Worm (Caenorhabditis elegans): ENCODE data around the gene efa-6.
"Not testable (repeated sequence)": the region's sequence is repeated elsewhere in the genome, so short reads cannot be mapped to it uniquely, and the experiment has no call there.

Gene efa-6

ce11 chrIV:12614624-12615023 is at the start of gene efa-6:
efa-6 (minus strand) TSS chrIV:12614724.
- no peak for TF ChIP-seq unc-62 (GFP tag; optimal IDR thresholded peaks at IDR 0.05)

DNA sequence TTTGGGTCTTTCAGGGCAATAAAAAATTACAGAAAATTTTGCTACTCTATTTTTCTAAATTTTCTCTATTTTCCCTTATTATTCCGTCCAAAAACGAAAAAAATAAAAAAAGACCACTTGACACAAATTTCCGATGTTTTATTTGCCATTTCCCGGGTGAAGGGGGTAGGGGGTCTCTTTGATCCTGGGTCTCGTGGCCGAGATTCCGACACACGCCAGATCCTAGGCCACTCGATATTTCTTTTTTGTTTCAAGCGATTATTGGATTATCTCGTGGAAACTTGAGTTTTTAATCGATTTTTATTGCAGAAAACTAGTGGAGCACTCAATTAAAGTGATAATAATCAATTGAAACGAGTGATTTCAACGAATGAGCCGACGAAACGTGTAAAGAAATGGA is 38.6 kb upstream of the efa-6 start, which contains the start of the genes wdfy-3 and C26H9A.4:
TSS of gene wdfy-3 (plus strand) at position 308 of the 400 bp plus-strand sequence.
TSS of gene C26H9A.4 (plus strand) at position 317 of the 400 bp plus-strand sequence.
- TF ChIP-seq unc-62 (GFP tag; optimal IDR thresholded peaks at IDR 0.05) = no peak

ce11 chrIV:12651570-12651969 is 37.0 kb upstream of the efa-6 start:
- no peak for TF ChIP-seq unc-62 (GFP tag; optimal IDR thresholded peaks at IDR 0.05)

DNA sequence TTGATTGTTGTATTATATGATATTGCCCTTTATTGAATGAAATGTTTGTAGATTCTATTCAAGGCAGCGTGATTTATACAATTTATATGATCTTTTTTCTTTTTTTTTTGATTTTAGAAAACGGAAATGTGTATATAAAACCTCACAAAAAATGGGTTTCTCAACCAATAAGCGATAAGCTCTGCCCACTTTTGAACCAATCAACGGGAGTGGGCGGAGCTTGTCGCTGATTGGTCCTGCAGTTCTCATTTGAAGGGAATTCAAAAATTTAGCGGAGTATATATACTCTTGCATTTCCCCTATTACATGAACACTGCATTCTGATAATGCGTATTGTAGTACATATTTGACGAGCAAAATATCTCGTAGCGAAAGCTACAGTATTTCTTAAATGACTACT is 36.1 kb upstream of the efa-6 start:
- no peak for TF ChIP-seq unc-62 (GFP tag; optimal IDR thresholded peaks at IDR 0.05)

ce11 chrIV:12640875-12641860 is 26.6 kb upstream of the efa-6 start:
- TF ChIP-seq unc-62 (GFP tag; optimal IDR thresholded peaks at IDR 0.05) = no peak

ce11 chrIV:12640137-12640536 is 25.6 kb upstream of the efa-6 start, which contains the start of gene vha-7:
vha-7 (plus strand) TSS chrIV:12640462.
- TF ChIP-seq unc-62 (GFP tag; optimal IDR thresholded peaks at IDR 0.05) = no peak

- not testable (repeated sequence) for TF ChIP-seq unc-62 (GFP tag; optimal IDR thresholded peaks at IDR 0.05)
Measured at ce11 chrIV:12639311-12639710, 24.8 kb upstream of the efa-6 start, which contains the start of gene C26H9A.3. C26H9A.3 (minus strand) TSS chrIV:12639411.

ce11 chrIV:12637340-12637739 is 22.8 kb upstream of the efa-6 start:
- no peak for TF ChIP-seq unc-62 (GFP tag; optimal IDR thresholded peaks at IDR 0.05)

DNA sequence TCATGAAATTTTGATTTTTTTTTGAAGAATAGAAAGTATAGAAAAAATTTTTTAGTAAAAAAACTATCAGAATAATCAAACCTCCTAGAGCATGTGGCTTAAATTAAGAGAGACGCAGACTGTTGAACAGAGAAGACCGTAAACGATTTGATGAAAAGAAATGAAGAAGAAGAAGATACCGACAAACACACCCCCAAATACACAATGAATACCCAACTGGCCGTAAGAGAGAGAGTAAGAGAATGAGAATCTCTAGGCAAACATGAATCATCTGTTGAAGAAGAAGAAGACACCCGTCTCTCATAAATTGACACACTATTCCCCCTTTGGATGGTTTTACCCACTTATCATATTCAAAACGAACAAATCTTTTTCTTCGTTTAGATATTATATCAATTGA is 19.3 kb upstream of the efa-6 start:
- no peak for TF ChIP-seq unc-62 (GFP tag; optimal IDR thresholded peaks at IDR 0.05)

ce11 chrIV:12632430-12632829 is 17.9 kb upstream of the efa-6 start:
- no peak for TF ChIP-seq unc-62 (GFP tag; optimal IDR thresholded peaks at IDR 0.05)

DNA sequence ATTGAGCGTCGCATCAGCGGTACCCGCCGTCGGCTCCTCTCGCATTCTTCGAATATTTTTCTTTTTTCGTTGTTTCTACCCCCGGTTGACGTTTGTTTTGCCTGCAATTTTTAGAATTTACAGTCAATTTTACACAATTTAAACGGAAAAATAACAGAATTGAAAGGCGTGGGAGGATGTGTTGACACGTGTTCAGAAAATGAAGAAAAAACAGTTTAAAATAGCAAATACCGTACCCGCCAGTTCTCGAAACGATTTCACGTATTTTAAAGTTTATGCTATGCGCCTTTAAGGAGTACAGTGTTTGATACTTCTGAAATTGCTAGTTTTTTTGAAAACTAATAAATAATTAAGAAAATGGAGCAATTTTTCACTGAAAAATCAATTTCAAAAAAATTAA is 16.4 kb upstream of the efa-6 start, which contains the start of gene ark-1:
TSS of gene ark-1 (minus strand) at position 101 of the 400 bp plus-strand sequence.
- TF ChIP-seq unc-62 (GFP tag; optimal IDR thresholded peaks at IDR 0.05) = no peak

- no peak for TF ChIP-seq unc-62 (GFP tag; optimal IDR thresholded peaks at IDR 0.05)
Measured at ce11 chrIV:12620921-12621320, 6.4 kb upstream of the efa-6 start.

- no peak for TF ChIP-seq unc-62 (GFP tag; optimal IDR thresholded peaks at IDR 0.05)
Measured at ce11 chrIV:12618877-12619276, 4.4 kb upstream of the efa-6 start.

DNA sequence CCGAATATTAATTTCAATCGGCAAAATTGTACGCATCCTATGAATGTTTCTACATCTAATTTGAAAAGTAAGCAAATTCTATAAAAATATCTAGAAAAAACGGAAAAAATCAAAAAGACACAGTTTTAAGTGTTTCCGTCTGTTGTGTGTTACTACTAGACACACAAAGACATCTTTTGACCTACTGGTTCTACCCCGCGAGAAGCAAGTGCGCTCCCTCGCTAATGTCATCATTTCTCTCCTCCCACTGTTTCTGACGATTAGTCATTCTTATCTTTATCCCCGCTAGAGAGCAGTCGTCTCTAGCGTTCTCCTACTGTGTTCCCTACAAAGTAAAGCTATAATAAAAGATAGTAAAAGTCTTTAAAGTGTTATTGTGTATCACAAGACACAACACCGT is 3.4 kb upstream of the efa-6 start:
- no peak for TF ChIP-seq unc-62 (GFP tag; optimal IDR thresholded peaks at IDR 0.05)

ce11 chrIV:12616943-12617689 is 2.6 kb upstream of the efa-6 start:
- no peak for TF ChIP-seq unc-62 (GFP tag; optimal IDR thresholded peaks at IDR 0.05)

- TF ChIP-seq unc-62 (GFP tag; optimal IDR thresholded peaks at IDR 0.05) = no peak
Measured at ce11 chrIV:12615122-12615745, 710 bp upstream of the efa-6 start.
